Fruit fly (Drosophila melanogaster) whole organism, embryonic: Measurements from ENCODE around the gene LanB1.

ENCODE experiments used
- Aef1 ChIP-seq: fragments of 200-800 bp; sonication (Bioruptor generic); IDR thresholded peaks from 3 replicates; pipeline ENCODE4 v1.3.6; 2022; ENCODE audit warnings: missing biosample characterization, missing genetic modification characterization
- Atf-2 ChIP-seq: fragments of 200-800 bp; sonication (Bioruptor generic); optimal IDR thresholded peaks from 2 replicates; lab custom pipeline; 2016; ENCODE audit warnings: missing biosample characterization, missing genetic modification characterization
- CG10267 ChIP-seq: fragments of 200-800 bp; sonication (Bioruptor generic); optimal IDR thresholded peaks from 2 replicates; lab custom pipeline; 2018; ENCODE audit warnings: missing biosample characterization, mild to moderate bottlenecking, missing genetic modification characterization, moderate library complexity
- CG11504 ChIP-seq: fragments of 200-800 bp; sonication (Bioruptor generic); optimal IDR thresholded peaks from 3 replicates; lab custom pipeline; 2019; ENCODE audit warnings: missing biosample characterization, mild to moderate bottlenecking, missing genetic modification characterization, moderate library complexity
- CG1233 ChIP-seq: fragments of 200-800 bp; sonication (Bioruptor generic); optimal IDR thresholded peaks from 4 replicates; lab custom pipeline; 2018; ENCODE audit warnings: missing biosample characterization, mild to moderate bottlenecking, missing genetic modification characterization
- CG13775 ChIP-seq: fragments of 200-800 bp; sonication (Bioruptor generic); optimal IDR thresholded peaks from 3 replicates; lab custom pipeline; 2017; ENCODE audit warnings: missing biosample characterization, mild to moderate bottlenecking, missing genetic modification characterization
- CG14667 ChIP-seq: fragments of 200-800 bp; sonication (Bioruptor generic); IDR thresholded peaks from 2 replicates; pipeline ENCODE4 v1.3.6; 2022; ENCODE audit warnings: missing biosample characterization, missing genetic modification characterization
- CG14860 ChIP-seq: fragments of 200-800 bp; sonication (Bioruptor generic); IDR thresholded peaks from 3 replicates; pipeline ENCODE4 v1.3.6; 2022; ENCODE audit warnings: missing biosample characterization, missing genetic modification characterization; ENCODE audit not compliant: partially characterized antibody
- CG1529 ChIP-seq: fragments of 200-800 bp; sonication (Bioruptor generic); optimal IDR thresholded peaks from 3 replicates; lab custom pipeline; 2018; ENCODE audit warnings: missing biosample characterization, missing genetic modification characterization
- CG16779 ChIP-seq: fragments of 200-800 bp; sonication (Bioruptor generic); IDR thresholded peaks from 2 replicates; pipeline ENCODE4 v1.3.6; 2022; ENCODE audit warnings: missing biosample characterization, missing genetic modification characterization
- CG16813 ChIP-seq: fragments of 200-800 bp; sonication (Bioruptor generic); IDR thresholded peaks from 3 replicates; pipeline ENCODE4 v1.3.6; 2022; ENCODE audit warnings: missing biosample characterization, missing genetic modification characterization; ENCODE audit not compliant: partially characterized antibody
- CG18011 ChIP-seq: fragments of 200-800 bp; sonication (Bioruptor generic); optimal IDR thresholded peaks from 2 replicates; lab custom pipeline; 2017; ENCODE audit warnings: missing biosample characterization, missing genetic modification characterization, mild to moderate bottlenecking, moderate library complexity, missing genotype
- CG18619 ChIP-seq: fragments of 200-800 bp; sonication (Bioruptor generic); optimal IDR thresholded peaks from 3 replicates; lab custom pipeline; 2017; ENCODE audit warnings: missing biosample characterization, mild to moderate bottlenecking, missing genetic modification characterization
- CG18764 ChIP-seq: fragments of 200-800 bp; sonication (Bioruptor generic); optimal IDR thresholded peaks from 3 replicates; lab custom pipeline; 2016; ENCODE audit warnings: missing biosample characterization, missing genetic modification characterization
- CG2678 ChIP-seq: fragments of 200-800 bp; sonication (Bioruptor generic); optimal IDR thresholded peaks from 3 replicates; lab custom pipeline; 2019; ENCODE audit warnings: missing biosample characterization, mild to moderate bottlenecking, missing genetic modification characterization, moderate library complexity
- CG31441 ChIP-seq: fragments of 200-800 bp; sonication (Bioruptor generic); IDR thresholded peaks from 2 replicates; pipeline ENCODE4 v1.3.6; 2022; ENCODE audit warnings: missing biosample characterization, missing genetic modification characterization
- CG4424 ChIP-seq: fragments of 200-800 bp; sonication (Bioruptor generic); optimal IDR thresholded peaks from 3 replicates; lab custom pipeline; 2016; ENCODE audit warnings: missing biosample characterization, missing genetic modification characterization
- CG5245 ChIP-seq: fragments of 200-800 bp; sonication (Bioruptor generic); optimal IDR thresholded peaks from 3 replicates; lab custom pipeline; 2016; ENCODE audit warnings: missing biosample characterization, missing genetic modification characterization
- CG6272 ChIP-seq: fragments of 200-800 bp; sonication (Bioruptor generic); IDR thresholded peaks from 2 replicates; pipeline ENCODE4 v1.3.6; 2022; ENCODE audit warnings: missing biosample characterization, missing genetic modification characterization
- CG6689 ChIP-seq: fragments of 200-800 bp; sonication (Bioruptor generic); IDR thresholded peaks from 2 replicates; pipeline ENCODE4 v1.3.6; 2022; ENCODE audit warnings: missing biosample characterization, missing genetic modification characterization
- CG6854 ChIP-seq: fragments of 200-800 bp; sonication (Bioruptor generic); optimal IDR thresholded peaks from 3 replicates; lab custom pipeline; 2017; ENCODE audit warnings: missing biosample characterization, mild to moderate bottlenecking, missing genetic modification characterization
- CG7556 ChIP-seq: fragments of 200-800 bp; sonication (Bioruptor generic); optimal IDR thresholded peaks from 2 replicates; lab custom pipeline; 2017; ENCODE audit warnings: missing biosample characterization, mild to moderate bottlenecking, missing genetic modification characterization
- CG9437 ChIP-seq: fragments of 200-800 bp; sonication (Bioruptor generic); optimal IDR thresholded peaks from 2 replicates; lab custom pipeline; 2018; ENCODE audit warnings: missing biosample characterization, mild to moderate bottlenecking, missing genetic modification characterization
- E2f2 ChIP-seq: fragments of 200-800 bp; sonication (Bioruptor generic); IDR thresholded peaks from 2 replicates; pipeline ENCODE4 v1.3.6; 2022; ENCODE audit warnings: missing biosample characterization, missing genetic modification characterization
- Gsc ChIP-seq: fragments of 200-800 bp; sonication (Bioruptor generic); IDR thresholded peaks from 2 replicates; pipeline ENCODE4 v1.3.6; 2022; ENCODE audit warnings: missing biosample characterization, missing genetic modification characterization
- HLH3B ChIP-seq: fragments of 200-800 bp; sonication (Bioruptor generic); IDR thresholded peaks from 2 replicates; pipeline ENCODE4 v1.3.6; 2022; ENCODE audit warnings: missing biosample characterization, missing genetic modification characterization
- HLHmδ ChIP-seq: fragments of 200-800 bp; sonication (Bioruptor generic); optimal IDR thresholded peaks from 2 replicates; lab custom pipeline; 2018; ENCODE audit warnings: missing biosample characterization, mild to moderate bottlenecking, missing genetic modification characterization, moderate library complexity
- HmgD ChIP-seq: fragments of 200-800 bp; sonication (Bioruptor generic); optimal IDR thresholded peaks from 3 replicates; lab custom pipeline; 2016; ENCODE audit warnings: missing biosample characterization, missing genetic modification characterization
- Kr ChIP-seq: fragments of 200-800 bp; sonication (Bioruptor generic); optimal IDR thresholded peaks from 2 replicates; lab custom pipeline; 2017; ENCODE audit warnings: missing biosample characterization, mild to moderate bottlenecking, missing genetic modification characterization
- Lpt ChIP-seq: fragments of >200 bp; optimal IDR thresholded peaks from 2 replicates; lab custom pipeline; 2018; ENCODE audit warnings: missing biosample characterization, missing genetic modification characterization
- Max ChIP-seq: fragments of 200-800 bp; sonication (Bioruptor generic); optimal IDR thresholded peaks from 2 replicates; lab custom pipeline; 2016; ENCODE audit warnings: missing biosample characterization, mild to moderate bottlenecking, missing genetic modification characterization
- Neu2 ChIP-seq: fragments of 200-800 bp; sonication (Bioruptor generic); optimal IDR thresholded peaks from 3 replicates; lab custom pipeline; 2016; ENCODE audit warnings: missing biosample characterization, missing genetic modification characterization, borderline replicate concordance
- Poxn ChIP-seq: fragments of 200-800 bp; sonication (Bioruptor generic); IDR thresholded peaks from 2 replicates; pipeline ENCODE4 v1.3.6; 2022; ENCODE audit warnings: missing biosample characterization, missing genetic modification characterization
- Side ChIP-seq: fragments of 200-800 bp; sonication (Bioruptor generic); optimal IDR thresholded peaks from 2 replicates; lab custom pipeline; 2016; ENCODE audit warnings: missing biosample characterization, missing genetic modification characterization
- Sry-β ChIP-seq: fragments of 200-800 bp; sonication (Bioruptor generic); optimal IDR thresholded peaks from 2 replicates; lab custom pipeline; 2018; ENCODE audit warnings: missing biosample characterization, mild to moderate bottlenecking, missing genetic modification characterization, moderate library complexity
- Ssrp ChIP-seq: fragments of 200-800 bp; sonication (Bioruptor generic); optimal IDR thresholded peaks from 2 replicates; lab custom pipeline; 2018; ENCODE audit warnings: missing biosample characterization, mild to moderate bottlenecking, missing genetic modification characterization, moderate library complexity
- YL-1 ChIP-seq: fragments of 200-800 bp; sonication (Bioruptor generic); optimal IDR thresholded peaks from 3 replicates; lab custom pipeline; 2017; ENCODE audit warnings: missing biosample characterization, mild to moderate bottlenecking, missing genetic modification characterization
- chm ChIP-seq: fragments of 200-800 bp; sonication (Bioruptor generic); IDR thresholded peaks from 2 replicates; pipeline ENCODE4 v1.3.6; 2022; ENCODE audit warnings: missing biosample characterization, missing genetic modification characterization
- cwo ChIP-seq: fragments of 200-800 bp; sonication (Bioruptor generic); optimal IDR thresholded peaks from 3 replicates; lab custom pipeline; 2017; ENCODE audit warnings: missing biosample characterization, missing genetic modification characterization, mild to moderate bottlenecking, moderate library complexity, missing genetic modification reagents
- disco-r ChIP-seq: fragments of 200-800 bp; sonication (Bioruptor generic); optimal IDR thresholded peaks from 2 replicates; lab custom pipeline; 2016; ENCODE audit warnings: missing biosample characterization, missing genetic modification characterization
- dmrt99B ChIP-seq: fragments of 200-800 bp; sonication (Bioruptor generic); optimal IDR thresholded peaks from 2 replicates; lab custom pipeline; 2018; ENCODE audit warnings: missing biosample characterization, mild to moderate bottlenecking, missing genetic modification characterization, moderate library complexity
- fu2 ChIP-seq: fragments of 200-800 bp; sonication (Bioruptor generic); optimal IDR thresholded peaks from 2 replicates; lab custom pipeline; 2016; ENCODE audit warnings: missing biosample characterization, missing genetic modification characterization
- gcm ChIP-seq: fragments of 200-800 bp; sonication (Bioruptor generic); optimal IDR thresholded peaks from 2 replicates; lab custom pipeline; 2019; ENCODE audit warnings: missing biosample characterization, mild to moderate bottlenecking, missing genetic modification characterization, moderate library complexity
- mirr ChIP-seq: fragments of 200-800 bp; sonication (Bioruptor generic); optimal IDR thresholded peaks from 3 replicates; lab custom pipeline; 2018; ENCODE audit warnings: missing biosample characterization, mild to moderate bottlenecking, missing genetic modification characterization
- org-1 ChIP-seq: fragments of 200-800 bp; sonication (Bioruptor generic); optimal IDR thresholded peaks from 2 replicates; lab custom pipeline; 2017; ENCODE audit warnings: missing biosample characterization, missing genetic modification characterization
- pb ChIP-seq: fragments of 200-800 bp; sonication (Bioruptor generic); optimal IDR thresholded peaks from 3 replicates; lab custom pipeline; 2016; ENCODE audit warnings: missing biosample characterization, missing genetic modification characterization
- row ChIP-seq: fragments of 200-800 bp; sonication (Bioruptor generic); IDR thresholded peaks from 3 replicates; pipeline ENCODE4 v1.3.6; 2022; ENCODE audit warnings: missing biosample characterization, missing genetic modification characterization
- run ChIP-seq: fragments of 200-800 bp; sonication (Bioruptor generic); optimal IDR thresholded peaks from 3 replicates; lab custom pipeline; 2018; ENCODE audit warnings: missing biosample characterization, mild to moderate bottlenecking, missing genetic modification characterization
- stwl ChIP-seq: fragments of 200-800 bp; sonication (Bioruptor generic); optimal IDR thresholded peaks from 3 replicates; lab custom pipeline; 2018; ENCODE audit warnings: missing biosample characterization, mild to moderate bottlenecking, missing genetic modification characterization, moderate library complexity
- tio ChIP-seq: fragments of 200-800 bp; sonication (Bioruptor generic); optimal IDR thresholded peaks from 2 replicates; lab custom pipeline; 2017; ENCODE audit warnings: missing biosample characterization, missing genetic modification characterization, inconsistent platforms
- trem ChIP-seq: fragments of 200-800 bp; optimal IDR thresholded peaks from 3 replicates; lab custom pipeline; 2019; ENCODE audit warnings: missing biosample characterization, mild to moderate bottlenecking, missing genetic modification characterization, moderate library complexity
- usp ChIP-seq: fragments of >200 bp; optimal IDR thresholded peaks from 2 replicates; lab custom pipeline; 2017; ENCODE audit warnings: missing biosample characterization, missing genetic modification characterization

The LanB1 gene

DNA sequence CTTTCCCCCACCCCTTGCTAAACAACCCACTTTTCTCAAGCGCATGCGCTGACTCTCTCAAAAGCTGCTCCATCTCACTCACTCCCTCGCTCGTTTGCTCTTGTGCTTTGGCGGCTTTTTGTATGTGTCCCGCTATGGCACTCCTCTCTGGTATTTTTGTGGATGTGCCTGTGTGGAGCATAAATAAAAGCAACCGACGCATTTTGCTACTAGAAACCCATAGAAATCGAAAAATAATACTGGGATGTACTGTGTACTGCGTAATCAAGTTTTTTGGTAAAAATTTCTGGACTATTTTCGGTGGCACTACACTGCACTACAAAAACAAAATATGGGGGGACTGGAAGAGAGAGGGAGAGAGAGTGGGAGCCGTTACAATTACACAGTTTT, 1.5 kb upstream of the LanB1 start (continued):
- TF ChIP-seq Ssrp (tag; lab: Kevin White, UChicago), result no peak
- TF ChIP-seq CG4424 (GFP tag; lab: Kevin White, UChicago), result no peak
- no peak for TF ChIP-seq HLH3B
- TF ChIP-seq Lpt (GFP tag; lab: Kevin White, UChicago), result no peak
- no peak for TF ChIP-seq org-1
- TF ChIP-seq CG6272, result no peak
- no peak for TF ChIP-seq HLHmδ (GFP tag; lab: Kevin White, UChicago)
- no peak for TF ChIP-seq CG1233 (GFP tag; lab: Kevin White, UChicago)
- TF ChIP-seq pb (GFP tag; lab: Kevin White, UChicago), result no peak
- TF ChIP-seq CG18764, result no peak
- TF ChIP-seq trem, result no peak
- no peak for TF ChIP-seq stwl (tag; lab: Kevin White, UChicago)
- no peak for TF ChIP-seq CG6854 (GFP tag; lab: Kevin White, UChicago)
- TF ChIP-seq CG7556 (GFP tag; lab: Kevin White, UChicago), result no peak
- TF ChIP-seq YL-1 (GFP tag; lab: Kevin White, UChicago), result peak; percentile 36
- TF ChIP-seq Side (GFP tag; lab: Kevin White, UChicago), result no peak
- TF ChIP-seq HmgD, result peak; percentile 61
- TF ChIP-seq CG18011 (GFP tag; lab: Kevin White, UChicago), result no peak
- no peak for TF ChIP-seq CG11504
- no peak for TF ChIP-seq cwo
- no peak for TF ChIP-seq CG9437 (GFP tag; lab: Kevin White, UChicago)
- TF ChIP-seq mirr (GFP tag; lab: Kevin White, UChicago), result peak; percentile 89
- TF ChIP-seq E2f2 (GFP tag; lab: Robert Waterston, UW), result no peak
- TF ChIP-seq CG14667, result no peak
- TF ChIP-seq Gsc (GFP tag; lab: Robert Waterston, UW), result no peak
- no peak for TF ChIP-seq gcm (GFP tag; lab: Kevin White, UChicago)
- no peak for TF ChIP-seq fu2 (GFP tag; lab: Kevin White, UChicago)
- TF ChIP-seq CG31441 (GFP tag; lab: Robert Waterston, UW), result no peak
- TF ChIP-seq CG18619 (GFP tag; lab: Kevin White, UChicago), result no peak
- no peak for TF ChIP-seq Neu2 (GFP tag; lab: Kevin White, UChicago)
- no peak for TF ChIP-seq CG5245 (GFP tag; lab: Kevin White, UChicago)
- no peak for TF ChIP-seq disco-r (GFP tag; lab: Kevin White, UChicago)
- TF ChIP-seq CG16779, result no peak
- no peak for TF ChIP-seq Kr (GFP tag; lab: Kevin White, UChicago)
- TF ChIP-seq Max (GFP tag; lab: Kevin White, UChicago), result no peak
- peak; percentile 27; the same call in 1 of the 3 replicates for TF ChIP-seq row
- TF ChIP-seq run, result no peak
- TF ChIP-seq CG13775, result no peak
- TF ChIP-seq tio (GFP tag; lab: Kevin White, UChicago), result no peak
- no peak for TF ChIP-seq CG2678
- TF ChIP-seq CG14860 (GFP tag; lab: Robert Waterston, UW), result no peak
- TF ChIP-seq dmrt99B (tag; lab: Kevin White, UChicago), result peak; percentile 14
- TF ChIP-seq Atf-2 (GFP tag; lab: Kevin White, UChicago), result no peak
- TF ChIP-seq Poxn, result no peak
- TF ChIP-seq CG10267, result no peak
- no peak for TF ChIP-seq Sry-β (GFP tag; lab: Kevin White, UChicago)
- TF ChIP-seq usp (GFP tag; lab: Kevin White, UChicago), result no peak
- peak; percentile 45; the same call in 1 of the 2 replicates for TF ChIP-seq chm (GFP tag; lab: Robert Waterston, UW)
- no peak for TF ChIP-seq CG16813 (GFP tag; lab: Robert Waterston, UW)
- TF ChIP-seq CG1529 (GFP tag; lab: Kevin White, UChicago), result no peak
- TF ChIP-seq Aef1 (GFP tag; lab: Robert Waterston, UW), result no peak
- TF ChIP-seq CG6689 (GFP tag; lab: Robert Waterston, UW), result no peak
